Fruit fly (Drosophila melanogaster) whole organism: ENCODE measurements around the gene Ccz1.

Experiments used
- CG8478 ChIP-seq: fragments of >200 bp; optimal IDR thresholded peaks from 2 replicates; lab custom pipeline; 2018; ENCODE audit warnings: inconsistent platforms
- Dll ChIP-seq: fragments of >200 bp; optimal IDR thresholded peaks from 2 replicates; lab custom pipeline; 2017
- EcR ChIP-seq, 2 experiments: fragments of >200 bp; optimal IDR thresholded peaks; 2 replicates each; lab custom pipeline; 2017; ENCODE audit warnings: missing biosample characterization in 2 of 2, missing genetic modification characterization in 2 of 2, missing genetic modification reagents in 2 of 2
- pan ChIP-seq: fragments of >200 bp; optimal IDR thresholded peaks from 2 replicates; lab custom pipeline; 2017
- psq ChIP-seq: fragments of >200 bp; optimal IDR thresholded peaks from 2 replicates; lab custom pipeline; 2017
- usp ChIP-seq: fragments of >200 bp; optimal IDR thresholded peaks from 2 replicates; lab custom pipeline; 2017; ENCODE audit warnings: missing biosample characterization, missing genetic modification characterization, mixed read lengths

Gene Ccz1

DNA sequence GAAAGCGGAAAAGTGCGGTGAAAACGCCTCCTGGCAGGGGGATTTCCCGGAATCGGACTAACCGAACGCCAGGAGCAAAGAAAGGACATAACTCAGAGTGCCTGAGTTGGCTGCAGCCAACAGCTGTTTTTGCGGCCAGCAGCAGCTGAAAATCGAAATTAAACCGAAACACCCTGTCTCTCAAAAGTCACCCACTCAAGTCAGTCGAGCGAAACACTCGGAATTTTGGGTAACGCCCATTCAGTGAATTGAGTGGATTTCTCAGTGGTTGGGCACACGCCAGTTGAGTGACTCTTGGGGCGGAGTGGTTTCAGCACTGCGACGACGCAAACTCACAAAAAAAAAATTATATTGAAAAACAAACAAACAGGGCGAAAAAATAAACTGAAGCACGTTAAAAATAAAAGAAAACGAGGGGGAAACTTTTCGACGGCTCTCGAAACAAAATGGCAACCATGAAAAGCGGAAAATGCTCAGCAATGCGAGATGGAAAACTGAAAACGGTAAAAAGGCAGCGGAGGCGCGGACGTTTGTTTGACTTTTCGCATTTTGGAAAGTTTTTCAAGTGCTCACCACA, 20.1 kb downstream of the Ccz1 start:
- TF ChIP-seq Dll (no peak), EcR (GFP tag; optimal IDR thresholded peaks at IDR 0.05; lab: Kevin White, UChicago) (no peak), psq (lab: Kevin White, UChicago) (no peak), pan (lab: Kevin White, UChicago) (no peak), CG8478 (lab: Kevin White, UChicago) (no peak), usp (GFP tag; lab: Kevin White, UChicago) (no peak)

DNA sequence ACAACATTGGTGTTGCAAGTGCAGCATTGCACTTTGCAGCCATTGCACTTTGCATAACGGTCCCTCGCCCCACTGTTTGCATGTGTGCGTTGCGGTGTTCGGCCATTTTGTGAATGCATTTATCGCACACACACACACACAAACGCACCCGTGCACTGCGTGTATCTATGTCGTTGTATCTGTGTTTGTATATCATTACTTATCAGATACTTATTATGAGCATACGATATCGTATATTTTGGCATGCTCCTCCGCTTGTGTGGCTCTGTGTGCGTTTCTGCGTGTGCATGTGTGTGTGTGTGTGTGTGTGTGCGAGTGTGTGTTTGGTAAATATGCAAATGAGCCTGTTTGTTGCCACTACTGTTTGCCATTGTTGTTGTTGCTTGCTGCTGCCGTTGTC, 22.1 kb downstream of the Ccz1 start:
- TF ChIP-seq Dll (no peak), CG8478 (lab: Kevin White, UChicago) (no peak), EcR (GFP tag; optimal IDR thresholded peaks at IDR 0.05; lab: Kevin White, UChicago) (no peak), usp (GFP tag; lab: Kevin White, UChicago) (no peak), pan (lab: Kevin White, UChicago) (no peak), psq (lab: Kevin White, UChicago) (no peak)

DNA sequence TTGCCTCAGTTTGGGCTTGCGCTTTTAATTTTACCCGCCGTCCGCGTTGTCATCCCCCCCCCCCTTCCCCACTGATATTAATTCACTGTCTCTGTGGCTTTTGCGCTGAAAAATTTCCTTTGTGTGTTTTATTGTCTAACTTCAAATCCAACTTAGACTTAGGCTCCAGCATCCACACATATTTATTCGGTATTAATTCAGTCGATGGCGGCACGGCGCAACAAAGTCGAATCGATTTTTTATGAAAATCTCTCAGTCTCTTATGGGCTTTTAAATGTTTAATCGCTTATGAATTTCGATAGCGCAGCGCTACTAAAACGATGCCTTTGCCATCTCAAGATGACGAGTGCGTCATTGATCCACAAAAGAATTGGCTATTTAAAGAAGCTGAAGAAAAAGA, 23.0 kb downstream of the Ccz1 start:
- no peak for TF ChIP-seq psq (lab: Kevin White, UChicago)
- no peak for TF ChIP-seq pan (lab: Kevin White, UChicago)
- TF ChIP-seq Dll, result no peak
- no peak for TF ChIP-seq CG8478 (lab: Kevin White, UChicago)
- TF ChIP-seq EcR (GFP tag; optimal IDR thresholded peaks at IDR 0.05; lab: Kevin White, UChicago), result no peak
- TF ChIP-seq usp (GFP tag; lab: Kevin White, UChicago), result no peak

- TF ChIP-seq Dll (no peak), pan (lab: Kevin White, UChicago) (no peak), CG8478 (lab: Kevin White, UChicago) (no peak)
These were observed 24.0 kb downstream of the Ccz1 start for dm6 chr3L:3875004-3875403.

- TF ChIP-seq psq (lab: Kevin White, UChicago) (no peak), usp (GFP tag; lab: Kevin White, UChicago) (no peak), EcR (GFP tag; optimal IDR thresholded peaks at IDR 0.05; lab: Kevin White, UChicago) (no peak)
These were observed 25.9 kb downstream of the Ccz1 start for dm6 chr3L:3873094-3873493.

- TF ChIP-seq EcR (GFP tag; optimal IDR thresholded peaks at IDR 0.05; lab: Kevin White, UChicago), result no peak
- TF ChIP-seq CG8478 (lab: Kevin White, UChicago), result no peak
- no peak for TF ChIP-seq pan (lab: Kevin White, UChicago)
- TF ChIP-seq psq (lab: Kevin White, UChicago), result no peak
- no peak for TF ChIP-seq Dll
- no peak for TF ChIP-seq usp (GFP tag; lab: Kevin White, UChicago)
These were observed 27.7 kb downstream of the Ccz1 start for dm6 chr3L:3871284-3871683.

dm6 chr3L:3868014-3868413, 30.9 kb downstream of the Ccz1 start:
- TF ChIP-seq EcR (GFP tag; optimal IDR thresholded peaks at IDR 0.05; lab: Kevin White, UChicago) (no peak), psq (lab: Kevin White, UChicago) (no peak), CG8478 (lab: Kevin White, UChicago) (no peak), Dll (no peak), pan (lab: Kevin White, UChicago) (no peak), usp (GFP tag; lab: Kevin White, UChicago) (no peak)

dm6 chr3L:3866429-3866828, 32.5 kb downstream of the Ccz1 start:
- TF ChIP-seq usp (GFP tag; lab: Kevin White, UChicago), result no peak
- no peak for TF ChIP-seq psq (lab: Kevin White, UChicago)
- no peak for TF ChIP-seq CG8478 (lab: Kevin White, UChicago)
- TF ChIP-seq Dll, result no peak
- TF ChIP-seq pan (lab: Kevin White, UChicago), result no peak
- no peak for TF ChIP-seq EcR (GFP tag; optimal IDR thresholded peaks at IDR 0.05; lab: Kevin White, UChicago)

DNA sequence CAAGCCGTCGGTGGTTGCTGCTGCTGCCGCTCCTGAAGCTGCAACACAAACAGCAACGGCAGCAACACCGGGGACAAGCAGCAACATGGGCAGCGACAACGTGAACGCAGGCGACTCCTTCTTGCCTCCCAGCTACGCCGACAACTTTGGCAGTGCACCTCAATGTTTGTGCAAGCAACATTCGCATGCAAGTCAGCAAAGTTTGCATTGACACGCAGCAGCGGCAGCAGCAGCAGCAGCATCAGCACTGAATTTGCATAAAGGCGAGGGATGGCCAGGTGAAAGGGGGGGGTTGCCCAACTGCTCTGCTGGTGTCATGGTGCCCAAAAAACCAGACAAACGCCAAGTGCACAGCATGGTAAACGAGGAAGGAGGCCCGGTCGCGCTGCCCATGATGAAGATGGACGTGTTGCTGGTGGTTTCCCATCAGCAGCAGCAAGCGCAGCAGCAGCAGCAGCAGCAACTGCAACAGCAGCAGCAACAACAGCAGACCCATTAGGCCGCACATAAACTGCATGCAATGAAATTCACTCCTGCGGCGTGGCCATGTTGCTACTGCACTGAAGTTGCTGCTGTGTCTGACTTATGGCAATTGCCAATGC, 33.6 kb downstream of the Ccz1 start:
- TF ChIP-seq EcR (GFP tag; optimal IDR thresholded peaks at IDR 0.05; lab: Kevin White, UChicago) (no peak), CG8478 (lab: Kevin White, UChicago) (no peak), usp (GFP tag; lab: Kevin White, UChicago) (no peak), psq (lab: Kevin White, UChicago) (no peak), pan (lab: Kevin White, UChicago) (no peak), Dll (no peak)

- no peak for TF ChIP-seq pan (lab: Kevin White, UChicago)
- no peak for TF ChIP-seq psq (lab: Kevin White, UChicago)
- no peak for TF ChIP-seq usp (GFP tag; lab: Kevin White, UChicago)
- TF ChIP-seq EcR (GFP tag; optimal IDR thresholded peaks at IDR 0.05; lab: Kevin White, UChicago), result no peak
- no peak for TF ChIP-seq CG8478 (lab: Kevin White, UChicago)
- TF ChIP-seq Dll, result no peak
These were observed 35.5 kb downstream of the Ccz1 start for dm6 chr3L:3863462-3863861.

DNA sequence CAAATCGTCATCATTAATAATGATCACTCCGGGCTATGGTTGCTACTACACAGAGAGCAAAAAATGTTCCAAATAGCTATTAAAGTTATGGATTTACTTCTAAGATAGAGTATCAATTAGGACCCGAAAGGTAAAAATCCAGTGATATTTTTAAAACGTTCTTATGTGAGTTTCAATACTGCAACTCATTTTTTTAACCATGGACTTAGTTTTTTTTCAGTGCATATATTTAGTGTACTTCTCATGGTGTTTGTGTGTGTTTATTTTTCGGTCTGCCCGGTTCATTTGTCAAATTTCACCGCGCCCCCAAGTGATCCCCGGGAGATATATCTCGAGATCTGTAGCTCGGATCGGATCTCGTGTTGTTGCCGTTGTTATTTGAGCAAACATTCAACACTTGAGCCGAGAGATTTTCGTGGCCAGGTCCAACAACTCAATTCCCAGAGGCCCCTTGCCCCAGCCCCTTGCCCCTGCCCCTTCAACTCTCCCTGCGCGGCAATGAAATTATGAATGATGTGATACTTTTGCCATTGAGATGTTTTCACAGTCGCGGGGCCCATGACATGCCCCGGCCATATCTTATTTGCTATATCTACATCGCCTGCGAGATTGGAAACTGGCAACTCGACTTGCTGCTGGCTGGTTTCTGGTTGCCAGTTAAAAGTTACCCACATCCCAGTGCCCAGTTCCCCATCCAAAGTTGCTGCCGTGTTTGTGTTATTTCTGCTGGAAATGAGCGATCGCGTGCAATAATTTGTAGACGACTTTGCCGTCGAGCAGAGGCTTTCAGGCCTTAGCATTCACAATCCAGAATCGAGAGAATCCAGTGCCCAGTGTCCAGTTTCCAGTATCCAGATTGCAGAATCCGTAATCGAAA, 36.2 kb downstream of the Ccz1 start:
- TF ChIP-seq CG8478 (lab: Kevin White, UChicago) (no peak), usp (GFP tag; lab: Kevin White, UChicago) (no peak)

DNA sequence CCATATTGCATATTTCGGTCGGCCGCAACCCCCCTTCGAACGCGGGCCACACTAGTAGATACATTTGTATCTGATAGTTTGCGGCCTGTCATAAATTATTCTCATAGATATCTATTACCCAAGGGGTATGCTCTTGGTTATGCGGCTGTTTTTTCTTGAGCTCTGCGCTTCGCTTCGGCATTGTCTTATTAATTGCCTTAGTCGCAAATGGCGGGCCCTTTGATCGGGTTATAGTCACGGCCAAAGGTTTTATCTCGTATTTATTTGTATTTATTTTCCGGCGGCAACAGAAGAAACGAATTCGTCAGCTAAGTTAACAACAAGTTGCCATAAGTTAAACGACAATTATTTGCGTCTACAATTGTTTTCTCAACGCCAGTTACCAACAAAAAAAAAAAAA, 43.0 kb downstream of the Ccz1 start:
- no peak for TF ChIP-seq Dll
- TF ChIP-seq pan (lab: Kevin White, UChicago), result no peak
- TF ChIP-seq psq (lab: Kevin White, UChicago), result no peak
- no peak for TF ChIP-seq usp (GFP tag; lab: Kevin White, UChicago)
- TF ChIP-seq CG8478 (lab: Kevin White, UChicago), result no peak
- TF ChIP-seq EcR (GFP tag; optimal IDR thresholded peaks at IDR 0.05; lab: Kevin White, UChicago), result no peak
